Fruit fly (Drosophila melanogaster): ENCODE measurements around the gene krz.

DNA sequence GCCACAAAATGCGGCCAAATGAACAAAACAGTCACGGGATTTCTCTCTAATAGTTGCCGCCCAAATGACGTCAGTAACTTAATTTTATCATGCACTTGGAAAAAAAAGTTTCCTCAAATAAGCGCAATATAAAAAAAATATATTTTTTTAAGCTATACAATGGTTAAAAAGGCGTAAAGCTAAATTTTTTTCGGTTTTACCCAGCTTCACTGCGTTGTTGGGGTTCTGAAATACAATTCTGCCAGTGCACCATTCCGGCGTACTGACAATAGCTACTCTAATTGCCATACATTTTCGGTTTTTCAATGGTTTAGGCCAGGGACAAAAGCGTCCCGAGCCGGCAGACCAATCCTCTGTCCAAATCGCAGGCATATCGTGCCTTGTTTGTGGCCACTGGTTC lies 18.9 kb downstream of the krz start:
- no peak for TF ChIP-seq N (GFP tag; optimal IDR thresholded peaks at IDR 0.05)
- no peak for TF ChIP-seq br (GFP tag; optimal IDR thresholded peaks at IDR 0.05)
- no peak for TF ChIP-seq woc (GFP tag; optimal IDR thresholded peaks at IDR 0.05)
- TF ChIP-seq Abd-B (GFP tag; optimal IDR thresholded peaks at IDR 0.05): no peak
- TF ChIP-seq Vsx2 (GFP tag; optimal IDR thresholded peaks at IDR 0.05; ENCODE audit: partially characterized antibody): no peak
- TF ChIP-seq psq (GFP tag; optimal IDR thresholded peaks at IDR 0.05): no peak
- no peak for TF ChIP-seq jim (GFP tag; optimal IDR thresholded peaks at IDR 0.05)
- TF ChIP-seq sage (GFP tag; optimal IDR thresholded peaks at IDR 0.05): no peak
- no peak for TF ChIP-seq pan (optimal IDR thresholded peaks at IDR 0.05)
- TF ChIP-seq Hr78 (GFP tag; optimal IDR thresholded peaks at IDR 0.05): no peak
- no peak for TF ChIP-seq GATAd (GFP tag; optimal IDR thresholded peaks at IDR 0.05)
- TF ChIP-seq dmrt93B (GFP tag; optimal IDR thresholded peaks at IDR 0.05): no peak
- TF ChIP-seq Jra (GFP tag; optimal IDR thresholded peaks at IDR 0.05): no peak

Data from whole organism, wandering third instar larva.